Worm (Caenorhabditis elegans): ENCODE measurements around the gene sre-28.

The sre-28 gene

DNA sequence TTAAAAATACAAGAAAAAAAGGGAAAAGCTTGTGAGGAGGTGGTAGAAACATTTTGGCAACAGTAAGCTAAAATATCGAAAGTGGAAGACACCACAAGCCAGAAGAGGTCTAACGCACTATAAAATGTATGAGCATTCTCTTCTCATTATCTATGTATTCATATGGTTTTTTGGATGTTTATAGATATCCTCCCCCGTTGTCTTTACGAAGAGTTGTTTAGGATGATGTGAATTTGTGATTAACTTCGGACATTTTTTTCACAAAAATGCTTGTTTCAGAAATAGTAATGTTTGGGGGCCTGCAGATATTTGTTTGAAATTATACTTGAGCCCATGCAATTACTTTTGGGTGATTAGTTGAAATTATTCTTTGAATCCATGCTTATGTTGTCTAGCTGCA is 29.2 kb upstream of the sre-28 start, which contains the start of gene mec-9:
TSS of gene mec-9 (minus strand) at position 101 of the 400 bp plus-strand sequence.
- TF ChIP-seq ztf-11 (tag; optimal IDR thresholded peaks at IDR 0.05) (no peak), unc-55 (GFP tag; optimal IDR thresholded peaks at IDR 0.05) (peak; percentile 73)

DNA sequence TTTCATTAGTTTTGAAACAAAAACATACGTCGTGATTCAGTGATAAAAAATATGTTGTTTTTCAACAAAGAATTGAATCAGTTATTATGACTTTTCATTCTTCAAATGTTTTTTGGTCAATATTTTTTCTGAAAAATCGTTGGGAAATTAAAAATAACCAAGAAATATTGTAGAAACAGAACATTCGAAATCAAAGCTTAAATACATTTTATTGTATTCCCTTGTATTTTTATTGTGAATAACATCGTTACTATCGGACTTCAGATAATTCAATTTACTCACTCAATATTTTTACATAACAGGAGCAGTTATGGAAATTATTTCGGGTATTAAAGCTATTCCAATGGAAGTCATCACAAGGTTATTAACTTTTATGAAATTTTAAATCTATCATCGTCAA is 27.5 kb upstream of the sre-28 start, which contains the start of gene C50H2.4:
TSS of gene C50H2.4 (plus strand) at position 301 of the 400 bp plus-strand sequence.
- no peak for TF ChIP-seq unc-62 (GFP tag; optimal IDR thresholded peaks at IDR 0.05)
- no peak for TF ChIP-seq nhr-129 (tag; optimal IDR thresholded peaks at IDR 0.05)

DNA sequence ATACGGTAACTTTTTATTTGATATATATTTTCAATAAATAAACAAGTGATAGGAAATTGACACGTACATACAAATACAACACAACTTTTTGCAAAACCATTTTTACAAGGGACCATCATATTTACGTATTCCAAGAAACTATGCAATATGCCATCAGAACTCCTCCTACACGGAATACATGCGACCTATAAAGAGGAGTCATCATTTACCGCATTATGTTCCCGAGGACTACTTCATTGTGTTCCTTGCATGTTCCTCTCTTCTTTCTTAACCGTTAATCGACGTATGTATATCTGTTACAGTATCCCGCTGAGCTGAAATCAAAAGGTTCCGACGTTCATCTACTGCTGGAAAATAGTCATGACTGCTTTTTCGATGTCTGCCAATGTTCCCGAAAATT is 25.8 kb upstream of the sre-28 start, which contains the start of gene C50H2.5:
TSS of gene C50H2.5 (plus strand) at position 301 of the 400 bp plus-strand sequence.
- TF ChIP-seq crh-2 (tag; optimal IDR thresholded peaks at IDR 0.05), result no peak
- no peak for TF ChIP-seq Y55F3AM.14 (GFP tag; optimal IDR thresholded peaks at IDR 0.05)
- TF ChIP-seq unc-62 (GFP tag; optimal IDR thresholded peaks at IDR 0.05), result no peak
- TF ChIP-seq blmp-1 (tag; optimal IDR thresholded peaks at IDR 0.05; ENCODE audit: insufficient read depth), result no peak
- TF ChIP-seq C34F6.9 (tag; optimal IDR thresholded peaks at IDR 0.05), result no peak
- no peak for TF ChIP-seq lsy-2 (tag; optimal IDR thresholded peaks at IDR 0.05)
- no peak for TF ChIP-seq aly-2 (tag; optimal IDR thresholded peaks at IDR 0.05)

DNA sequence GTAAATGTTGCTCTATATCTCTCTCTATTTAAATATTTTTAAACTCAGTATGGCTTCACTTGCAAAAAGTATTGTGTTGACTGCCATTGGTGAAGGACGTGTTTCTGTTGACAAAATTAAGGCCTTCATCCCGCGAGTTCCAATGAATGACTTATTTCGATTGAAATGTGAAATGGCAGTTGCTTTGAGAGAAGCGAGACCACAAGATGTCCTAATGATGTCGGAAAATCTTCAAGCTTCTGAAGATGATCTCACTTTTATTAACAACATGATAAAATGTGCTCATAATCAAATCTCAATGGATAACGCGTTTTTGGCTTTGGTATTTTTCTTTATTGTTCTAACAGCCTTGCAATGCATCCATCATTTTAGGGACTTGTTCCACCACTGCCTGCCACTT is 22.9 kb upstream of the sre-28 start, which contains the start of gene ceh-75:
TSS of gene ceh-75 (plus strand) at position 50 of the 400 bp plus-strand sequence.
- TF ChIP-seq crh-2 (tag; optimal IDR thresholded peaks at IDR 0.05) (no peak), mbf-1 (tag; optimal IDR thresholded peaks at IDR 0.05) (no peak)

DNA sequence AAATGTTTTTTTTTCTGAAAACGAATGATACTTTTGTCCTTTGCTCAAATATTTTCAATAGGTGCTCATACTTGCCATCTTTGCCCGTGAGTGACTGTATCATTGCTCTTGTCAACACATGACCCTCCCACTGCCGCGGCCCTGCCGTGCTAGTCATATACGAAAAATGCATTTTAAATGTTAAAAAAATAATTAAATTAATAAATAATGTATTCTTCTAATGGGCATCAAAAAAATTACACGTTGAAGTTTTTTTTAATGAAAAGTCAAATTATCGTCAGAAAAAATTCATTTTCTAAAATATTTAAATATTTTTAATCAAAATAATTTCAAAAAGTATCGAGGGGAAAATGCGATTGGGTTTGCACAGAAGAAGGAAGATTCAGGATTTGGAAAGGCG is 21.7 kb upstream of the sre-28 start, which contains the start of gene C50H2.7:
TSS of gene C50H2.7 (plus strand) at position 301 of the 400 bp plus-strand sequence.
- TF ChIP-seq zag-1 (tag; optimal IDR thresholded peaks at IDR 0.05), result no peak
- TF ChIP-seq unc-55 (GFP tag; optimal IDR thresholded peaks at IDR 0.05), result no peak
- no peak for TF ChIP-seq ztf-4 (tag; optimal IDR thresholded peaks at IDR 0.05)
- TF ChIP-seq C34F6.9 (tag; optimal IDR thresholded peaks at IDR 0.05), result no peak
- no peak for TF ChIP-seq ztf-11 (tag; optimal IDR thresholded peaks at IDR 0.05)
- no peak for TF ChIP-seq nhr-10 (tag; optimal IDR thresholded peaks at IDR 0.05)
- no peak for TF ChIP-seq unc-39 (tag; optimal IDR thresholded peaks at IDR 0.05)
- no peak for TF ChIP-seq nhr-23 (tag; optimal IDR thresholded peaks at IDR 0.05)
- no peak for TF ChIP-seq ztf-1 (GFP tag; conservative IDR thresholded peaks at IDR 0.05)
- TF ChIP-seq Y55F3AM.14 (GFP tag; optimal IDR thresholded peaks at IDR 0.05), result no peak

DNA sequence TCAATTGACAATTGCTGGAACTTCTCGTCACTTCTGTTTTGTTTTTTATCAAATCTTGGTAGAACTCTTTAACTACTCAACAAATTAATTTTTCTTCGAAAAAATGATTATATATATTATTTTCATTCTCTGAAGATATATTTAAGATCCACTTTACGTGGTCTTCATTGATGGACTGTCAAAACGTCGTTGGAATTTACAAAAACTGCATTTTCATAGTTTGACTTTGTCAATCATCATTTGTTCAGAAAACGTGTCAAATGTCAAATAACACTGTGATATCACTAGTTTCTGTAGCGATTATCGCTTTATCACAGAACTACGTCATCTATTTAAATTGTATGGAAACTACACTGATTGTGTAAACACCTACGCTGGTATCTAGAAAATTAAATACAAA is 19.8 kb upstream of the sre-28 start:
- TF ChIP-seq ceh-82 (tag; optimal IDR thresholded peaks at IDR 0.05), result no peak

DNA sequence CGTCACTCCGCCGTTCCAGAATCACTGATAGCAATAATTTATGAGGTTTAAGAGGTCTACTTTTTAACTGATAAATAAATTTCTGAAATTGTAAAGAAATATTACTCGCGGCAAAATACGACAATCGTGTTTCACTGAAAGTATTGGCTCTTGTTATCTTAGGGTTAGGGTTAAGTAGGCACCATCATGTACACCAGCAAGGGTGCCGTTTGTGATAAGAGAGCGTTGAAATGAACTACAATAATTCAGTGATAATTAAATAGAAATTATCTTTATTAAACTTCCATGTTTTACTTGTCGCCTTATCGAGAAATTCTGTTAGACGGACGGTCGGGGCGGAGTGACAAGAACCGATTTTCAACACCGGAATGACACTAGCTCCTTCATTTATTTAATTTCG is 18.5 kb upstream of the sre-28 start:
- TF ChIP-seq fos-1 (tag; optimal IDR thresholded peaks at IDR 0.05) (peak; percentile 75), nhr-237 (tag; optimal IDR thresholded peaks at IDR 0.05) (no peak), nhr-23 (tag; optimal IDR thresholded peaks at IDR 0.05) (no peak), sma-9 (GFP tag; optimal IDR thresholded peaks at IDR 0.05) (peak; percentile 61), sma-9 (tag; optimal IDR thresholded peaks at IDR 0.05) (no peak), gmeb-1 (tag; optimal IDR thresholded peaks at IDR 0.05) (peak; percentile 10), egl-27 (tag; optimal IDR thresholded peaks at IDR 0.05) (peak; percentile 34), crh-2 (tag; optimal IDR thresholded peaks at IDR 0.05) (peak; percentile 49), lin-39 (tag; optimal IDR thresholded peaks at IDR 0.05) (no peak), skn-1 (tag; optimal IDR thresholded peaks at IDR 0.05) (no peak)

DNA sequence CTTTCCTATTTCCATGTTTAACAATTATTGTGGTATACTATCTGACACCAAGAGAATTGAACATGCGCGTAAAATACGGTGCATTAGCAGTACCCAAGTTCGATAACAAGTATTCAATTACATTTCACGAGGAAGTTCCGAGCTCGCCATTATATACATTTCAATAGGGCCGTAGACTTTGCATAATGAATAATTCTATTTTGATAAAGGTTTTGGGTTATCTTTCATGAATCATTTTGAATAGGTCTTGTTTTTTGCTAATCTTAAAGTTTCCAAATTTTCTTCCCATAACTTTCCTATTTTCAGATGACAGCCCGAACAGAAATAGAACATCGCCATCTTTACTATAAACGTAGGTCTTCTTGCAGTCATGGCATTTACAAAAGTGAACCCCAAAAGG is 18.0 kb upstream of the sre-28 start, which contains the start of gene C50H2.13:
TSS of gene C50H2.13 (plus strand) at position 301 of the 400 bp plus-strand sequence.
- TF ChIP-seq ztf-1 (GFP tag; conservative IDR thresholded peaks at IDR 0.05), result no peak
- TF ChIP-seq lin-13 (GFP tag; optimal IDR thresholded peaks at IDR 0.05), result no peak
- no peak for TF ChIP-seq ztf-4 (tag; optimal IDR thresholded peaks at IDR 0.05)
- TF ChIP-seq unc-39 (tag; optimal IDR thresholded peaks at IDR 0.05), result no peak
- TF ChIP-seq F13H6.1 (tag; optimal IDR thresholded peaks at IDR 0.05), result no peak
- TF ChIP-seq elt-3 (tag; optimal IDR thresholded peaks at IDR 0.05), result no peak
